Worm (Caenorhabditis elegans) whole organism, L4 larva: Measurements from ENCODE around the gene dve-1.

ENCODE experiments used
- T20F7.1 ChIP-seq: fragments of 200-800 bp; sonication (Bioruptor generic); optimal IDR thresholded peaks from 2 replicates; lab custom pipeline; 2018; ENCODE audit warnings: mild to moderate bottlenecking, missing genetic modification characterization, missing compliant biosample characterization
- ZK546.5 ChIP-seq, 2 experiments: sonication (generic microtip); optimal IDR thresholded peaks; 2 replicates each; lab custom pipeline; 2017; ENCODE audit warnings: missing biosample characterization in 2 of 2, missing genetic modification characterization in 2 of 2
- ceh-82 ChIP-seq: sonication (generic microtip); optimal IDR thresholded peaks from 2 replicates; lab custom pipeline; 2017; ENCODE audit warnings: missing biosample characterization, missing genetic modification characterization
- jun-1 ChIP-seq: fragments of 150-350 bp; optimal IDR thresholded peaks from 2 replicates; lab custom pipeline; 2014; ENCODE audit warnings: missing biosample characterization, missing genetic modification reagents, missing genetic modification characterization
- lir-3 ChIP-seq: sonication (generic microtip); optimal IDR thresholded peaks from 2 replicates; lab custom pipeline; 2016; ENCODE audit warnings: mild to moderate bottlenecking, missing genetic modification characterization, missing compliant biosample characterization
- lsy-2 ChIP-seq, 2 experiments: fragments of 150-350 bp in 1 of 2; sonication (generic microtip) in 1 of 2; optimal IDR thresholded peaks; 2 replicates each; lab custom pipeline; 2014 to 2017; ENCODE audit warnings: missing biosample characterization in 2 of 2, missing genetic modification characterization in 2 of 2
- nhr-237 ChIP-seq: sonication (generic microtip); optimal IDR thresholded peaks from 2 replicates; lab custom pipeline; 2017; ENCODE audit warnings: missing biosample characterization, missing genetic modification characterization
- nhr-25 ChIP-seq: sonication (generic microtip); optimal IDR thresholded peaks from 2 replicates; lab custom pipeline; 2017; ENCODE audit warnings: missing genetic modification characterization, mild to moderate bottlenecking, missing compliant biosample characterization, antibody characterized with exemption, moderate library complexity, borderline replicate concordance; ENCODE audit not compliant: insufficient read depth
- nhr-77 ChIP-seq: fragments of 150-350 bp; optimal IDR thresholded peaks from 2 replicates; lab custom pipeline; 2014; ENCODE audit warnings: missing biosample characterization, missing genetic modification characterization
- tag-97 ChIP-seq: fragments of 200-800 bp; sonication (Bioruptor generic); IDR thresholded peaks from 2 replicates; pipeline ENCODE4 v1.3.6; 2022; ENCODE audit warnings: missing genetic modification characterization, missing compliant biosample characterization
- vab-7 ChIP-seq: fragments of 200-800 bp; sonication (Bioruptor generic); IDR thresholded peaks from 2 replicates; pipeline ENCODE4 v1.3.6; 2022; ENCODE audit warnings: missing genetic modification reagents, missing genetic modification characterization, missing compliant biosample characterization
- ztf-11 ChIP-seq: fragments of 150-350 bp; optimal IDR thresholded peaks from 2 replicates; lab custom pipeline; 2014; ENCODE audit warnings: missing biosample characterization, missing genetic modification characterization

DNA sequence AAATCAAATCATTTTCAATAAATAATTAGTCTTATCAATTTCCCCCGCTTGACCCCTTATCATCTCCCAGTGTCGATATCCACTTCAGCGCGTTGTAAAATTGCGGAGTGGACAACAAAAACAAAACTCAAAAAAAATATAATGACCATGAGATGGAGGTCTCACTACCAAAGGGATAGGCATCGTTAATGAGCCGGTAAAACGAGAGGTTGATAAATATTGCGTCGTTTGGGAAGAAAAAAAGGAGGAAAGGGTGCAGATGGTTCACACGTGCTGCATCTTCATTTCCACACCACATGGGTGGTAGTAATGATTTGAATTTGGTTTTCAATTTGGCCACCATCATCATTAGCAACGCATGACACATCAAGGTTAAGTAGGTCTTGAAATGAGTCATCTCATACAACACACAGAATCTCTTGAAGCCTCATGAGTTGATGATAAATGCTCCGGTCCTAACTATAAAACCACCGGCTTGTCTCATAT is 33.8 kb upstream of the dve-1 start:
- TF ChIP-seq nhr-237 (tag; lab: Kevin White, UChicago) (no peak), nhr-25 (no peak), ceh-82 (no peak), T20F7.1 (GFP tag; lab: Kevin White, UChicago) (no peak), vab-7 (GFP tag; lab: Robert Waterston, UW) (no peak), ZK546.5 (tag; optimal IDR thresholded peaks at IDR 0.05; lab: Kevin White, UChicago) (no peak), lir-3 (tag; lab: Kevin White, UChicago) (no peak), ztf-11 (tag; lab: Kevin White, UChicago) (no peak), nhr-77 (no peak), jun-1 (tag; lab: Kevin White, UChicago) (no peak), lsy-2 (tag; optimal IDR thresholded peaks at IDR 0.05; lab: Kevin White, UChicago) (no peak), tag-97 (no peak)
